Worm (Caenorhabditis elegans) whole organism, L1 larva: ENCODE measurements around the gene F21D9.11.

Source experiments
- jun-1 ChIP-seq: fragments of 150-350 bp; optimal IDR thresholded peaks from 2 replicates; lab custom pipeline; 2014; ENCODE audit warnings: missing biosample characterization, missing genetic modification reagents, missing genetic modification characterization
- nhr-19 ChIP-seq: fragments of 200-800 bp; sonication (Bioruptor generic); conservative IDR thresholded peaks from 2 replicates; pipeline ENCODE4 v1.3.6; 2022; ENCODE audit warnings: missing genetic modification characterization, missing compliant biosample characterization

The F21D9.11 gene

ce11 chrV:19301934-19302333 lies 50.0 kb downstream of the F21D9.11 start, which contains the start of gene fbxb-62:
Gene fbxb-62 (minus strand): TSS chrV:19302034.
- TF ChIP-seq nhr-19 (GFP tag; lab: Robert Waterston, UW) (0 out of 2 replicates have a peak, but pooled peaks have one; percentile 3), jun-1 (tag; lab: Kevin White, UChicago) (no peak)
- TF ChIP-seq, all 84 proteins: peak for 1
